Worm (Caenorhabditis elegans): ENCODE results near the gene W08F4.5.

ce11 chrII:526375-526774, 42.3 kb downstream of the W08F4.5 start, which contains the start of gene lgc-34:
- no peak for TF ChIP-seq pax-1 (tag; optimal IDR thresholded peaks at IDR 0.05)
- no peak for TF ChIP-seq odd-2 (tag; optimal IDR thresholded peaks at IDR 0.05)
- no peak for TF ChIP-seq hlh-30 (tag; optimal IDR thresholded peaks at IDR 0.05; ENCODE audit: insufficient read depth)
- no peak for TF ChIP-seq ref-2 (tag; optimal IDR thresholded peaks at IDR 0.05)
- TF ChIP-seq lim-6 (tag; optimal IDR thresholded peaks at IDR 0.05): no peak
- no peak for TF ChIP-seq nhr-11 (tag; optimal IDR thresholded peaks at IDR 0.05)
